Fruit fly (Drosophila melanogaster): Measurements from ENCODE around the gene CG14258.

Gene CG14258

DNA sequence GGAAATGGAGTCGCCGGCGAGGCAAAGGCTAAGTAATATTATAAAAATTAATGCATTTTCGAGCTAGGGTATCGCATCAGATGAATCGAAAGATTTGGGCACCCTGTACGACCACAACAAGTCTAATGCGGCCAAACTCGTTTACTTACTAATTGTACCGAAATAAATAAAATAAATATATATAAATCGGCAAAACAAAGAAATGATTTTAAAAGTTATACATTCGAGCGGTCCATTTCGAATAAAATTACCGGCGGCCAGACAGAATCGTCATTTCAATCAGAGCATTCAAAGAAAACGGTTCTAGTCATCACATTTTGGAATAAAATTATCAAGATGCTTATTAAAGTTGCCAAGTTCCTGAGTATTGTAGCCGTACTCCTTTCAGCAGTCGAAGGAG, at the start of gene CG14258:
TSS of gene CG14258 (plus strand) at position 301 of the 400 bp plus-strand sequence.
- TF ChIP-seq insv (optimal IDR thresholded peaks at IDR 0.05) (no peak), Sin3A (optimal IDR thresholded peaks at IDR 0.05) (no peak), h (optimal IDR thresholded peaks at IDR 0.05) (no peak), psq (optimal IDR thresholded peaks at IDR 0.05) (no peak), ttk (optimal IDR thresholded peaks at IDR 0.05) (no peak), Myc (optimal IDR thresholded peaks at IDR 0.05) (no peak)

DNA sequence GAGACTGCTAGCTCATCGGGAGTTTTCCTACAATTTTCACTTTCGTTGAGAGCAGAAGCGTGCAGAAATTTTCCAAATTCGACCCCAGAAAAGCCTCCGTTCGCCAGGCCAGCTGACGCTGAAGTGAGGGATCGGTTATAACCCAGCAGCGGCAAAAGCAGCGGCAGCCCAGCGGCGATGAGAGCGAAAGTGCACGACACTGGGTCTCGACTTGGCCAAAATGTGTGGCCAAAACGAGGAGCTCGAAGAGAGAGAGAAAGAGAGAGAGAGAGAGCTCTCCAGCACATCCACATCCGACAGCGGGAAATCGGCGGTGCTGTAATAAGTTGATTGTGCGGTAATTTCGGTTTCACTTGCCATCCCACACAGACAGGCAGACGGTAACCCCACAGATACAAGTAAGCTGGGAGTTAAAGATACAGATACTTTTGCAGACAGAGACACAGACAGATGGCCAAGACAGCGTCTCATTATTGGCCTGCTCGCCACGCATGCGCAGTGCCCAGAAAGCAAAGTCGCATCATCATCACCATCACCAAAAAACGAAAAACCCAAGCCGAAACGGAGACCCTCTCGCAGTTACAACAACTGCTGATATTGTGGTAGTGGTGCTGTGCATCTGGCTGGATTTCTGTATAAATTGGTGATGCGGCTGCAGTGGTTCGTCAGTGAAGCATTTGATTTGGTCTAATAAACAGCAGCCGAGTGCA, 44.2 kb upstream of the CG14258 start, which contains the start of gene TwdlT:
TSS of gene TwdlT (plus strand) at position 660 of the 710 bp plus-strand sequence.
- no peak for TF ChIP-seq insv (optimal IDR thresholded peaks at IDR 0.05)

- no peak for TF ChIP-seq ttk (optimal IDR thresholded peaks at IDR 0.05)
- TF ChIP-seq h (optimal IDR thresholded peaks at IDR 0.05) = no peak
- no peak for TF ChIP-seq insv (optimal IDR thresholded peaks at IDR 0.05)
- no peak for TF ChIP-seq Myc (optimal IDR thresholded peaks at IDR 0.05)
- no peak for TF ChIP-seq psq (optimal IDR thresholded peaks at IDR 0.05)
- no peak for TF ChIP-seq Sin3A (optimal IDR thresholded peaks at IDR 0.05)
Measured at dm6 chr3R:27049549-27049948, 43.4 kb upstream of the CG14258 start.

DNA sequence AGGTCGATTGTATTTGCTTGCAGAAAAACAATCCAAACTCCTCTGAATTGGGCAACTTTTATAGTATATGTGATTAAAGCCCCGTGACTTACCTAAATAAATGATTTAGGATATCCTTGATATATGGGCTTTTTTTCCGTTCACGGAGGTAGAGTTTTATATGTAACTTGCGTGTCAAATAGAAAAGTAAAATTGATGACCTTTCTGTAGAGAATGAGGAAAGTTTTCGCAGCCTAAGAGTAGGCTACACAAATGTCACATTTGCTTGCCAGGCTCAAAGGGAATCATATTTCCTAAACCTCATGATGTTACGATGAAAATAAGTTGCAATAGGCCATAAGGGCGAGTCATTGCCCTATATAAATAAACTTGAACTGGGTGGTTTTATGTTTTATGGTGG, 36.8 kb upstream of the CG14258 start:
- TF ChIP-seq ttk (optimal IDR thresholded peaks at IDR 0.05) (no peak), Myc (optimal IDR thresholded peaks at IDR 0.05) (no peak), psq (optimal IDR thresholded peaks at IDR 0.05) (no peak), Sin3A (optimal IDR thresholded peaks at IDR 0.05) (no peak), h (optimal IDR thresholded peaks at IDR 0.05) (no peak), insv (optimal IDR thresholded peaks at IDR 0.05) (no peak)

dm6 chr3R:27061916-27062315, 31.0 kb upstream of the CG14258 start, which contains the start of gene CG34292:
CG34292 (plus strand) TSS chr3R:27062216.
- no peak for TF ChIP-seq h (optimal IDR thresholded peaks at IDR 0.05)
- no peak for TF ChIP-seq psq (optimal IDR thresholded peaks at IDR 0.05)
- no peak for TF ChIP-seq ttk (optimal IDR thresholded peaks at IDR 0.05)
- no peak for TF ChIP-seq Sin3A (optimal IDR thresholded peaks at IDR 0.05)
- TF ChIP-seq insv (optimal IDR thresholded peaks at IDR 0.05) = no peak
- no peak for TF ChIP-seq Myc (optimal IDR thresholded peaks at IDR 0.05)

DNA sequence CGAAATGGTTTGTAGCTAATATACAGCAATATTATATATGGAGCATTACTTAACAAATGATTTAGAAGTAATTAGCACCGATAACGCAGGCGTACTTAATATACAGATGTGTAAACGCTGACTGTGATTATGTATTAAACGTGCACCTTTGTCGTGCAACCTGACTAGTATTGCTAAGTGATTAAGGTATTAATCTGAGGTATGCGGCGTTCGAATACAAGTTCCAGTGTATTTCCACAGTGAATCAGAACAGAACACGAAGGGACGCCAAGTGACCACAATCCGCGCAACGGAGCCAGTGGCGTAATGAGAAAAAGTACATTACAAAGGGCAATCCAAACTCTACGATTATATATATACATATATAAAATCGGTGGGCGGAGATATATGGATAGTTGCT, 28.8 kb upstream of the CG14258 start, which contains the start of gene Nep5:
TSS of gene Nep5 (minus strand) at position 101 of the 400 bp plus-strand sequence.
- TF ChIP-seq Sin3A (optimal IDR thresholded peaks at IDR 0.05) = no peak
- no peak for TF ChIP-seq Myc (optimal IDR thresholded peaks at IDR 0.05)
- TF ChIP-seq ttk (optimal IDR thresholded peaks at IDR 0.05) = no peak
- no peak for TF ChIP-seq h (optimal IDR thresholded peaks at IDR 0.05)
- no peak for TF ChIP-seq insv (optimal IDR thresholded peaks at IDR 0.05)
- no peak for TF ChIP-seq psq (optimal IDR thresholded peaks at IDR 0.05)

DNA sequence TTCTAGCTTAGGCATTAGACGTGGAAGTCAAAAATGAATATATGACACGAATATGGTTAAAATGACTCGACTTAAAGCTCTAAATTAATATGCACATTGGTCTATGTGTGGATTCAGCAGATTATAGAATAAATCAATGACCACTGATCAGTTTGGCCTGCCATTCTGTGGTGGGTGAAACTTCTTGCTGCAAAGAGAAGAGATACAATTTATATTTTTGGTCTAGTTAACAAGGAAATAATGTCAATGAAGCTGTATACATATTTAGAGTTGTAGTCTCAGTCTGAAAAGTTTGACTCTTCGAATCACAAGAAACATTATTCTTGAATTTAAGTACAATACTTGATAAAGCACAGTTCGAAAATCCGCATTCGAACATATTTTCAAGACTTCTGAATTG, 27.8 kb upstream of the CG14258 start, which contains the start of gene CG43935:
TSS of gene CG43935 (plus strand) at position 301 of the 400 bp plus-strand sequence.
- TF ChIP-seq Sin3A (optimal IDR thresholded peaks at IDR 0.05) (no peak), Myc (optimal IDR thresholded peaks at IDR 0.05) (no peak)

dm6 chr3R:27067362-27067761, 25.6 kb upstream of the CG14258 start:
- no peak for TF ChIP-seq h (optimal IDR thresholded peaks at IDR 0.05)
- TF ChIP-seq Sin3A (optimal IDR thresholded peaks at IDR 0.05) = no peak
- TF ChIP-seq ttk (optimal IDR thresholded peaks at IDR 0.05) = no peak
- TF ChIP-seq psq (optimal IDR thresholded peaks at IDR 0.05) = no peak
- TF ChIP-seq Myc (optimal IDR thresholded peaks at IDR 0.05) = no peak
- no peak for TF ChIP-seq insv (optimal IDR thresholded peaks at IDR 0.05)

- TF ChIP-seq h (optimal IDR thresholded peaks at IDR 0.05) (no peak), insv (optimal IDR thresholded peaks at IDR 0.05) (no peak), Myc (optimal IDR thresholded peaks at IDR 0.05) (no peak), ttk (optimal IDR thresholded peaks at IDR 0.05) (no peak), psq (optimal IDR thresholded peaks at IDR 0.05) (no peak), Sin3A (optimal IDR thresholded peaks at IDR 0.05) (no peak)
Measured at dm6 chr3R:27069201-27069600, 23.7 kb upstream of the CG14258 start.

dm6 chr3R:27069810-27070625, 22.9 kb upstream of the CG14258 start, which contains the start of gene spz:
spz (minus strand) TSS chr3R:27070070.
- TF ChIP-seq Myc (optimal IDR thresholded peaks at IDR 0.05) = no peak
- TF ChIP-seq psq (optimal IDR thresholded peaks at IDR 0.05) = no peak
- no peak for TF ChIP-seq h (optimal IDR thresholded peaks at IDR 0.05)
- TF ChIP-seq Sin3A (optimal IDR thresholded peaks at IDR 0.05) = no peak
- no peak for TF ChIP-seq insv (optimal IDR thresholded peaks at IDR 0.05)
- TF ChIP-seq ttk (optimal IDR thresholded peaks at IDR 0.05) = no peak

DNA sequence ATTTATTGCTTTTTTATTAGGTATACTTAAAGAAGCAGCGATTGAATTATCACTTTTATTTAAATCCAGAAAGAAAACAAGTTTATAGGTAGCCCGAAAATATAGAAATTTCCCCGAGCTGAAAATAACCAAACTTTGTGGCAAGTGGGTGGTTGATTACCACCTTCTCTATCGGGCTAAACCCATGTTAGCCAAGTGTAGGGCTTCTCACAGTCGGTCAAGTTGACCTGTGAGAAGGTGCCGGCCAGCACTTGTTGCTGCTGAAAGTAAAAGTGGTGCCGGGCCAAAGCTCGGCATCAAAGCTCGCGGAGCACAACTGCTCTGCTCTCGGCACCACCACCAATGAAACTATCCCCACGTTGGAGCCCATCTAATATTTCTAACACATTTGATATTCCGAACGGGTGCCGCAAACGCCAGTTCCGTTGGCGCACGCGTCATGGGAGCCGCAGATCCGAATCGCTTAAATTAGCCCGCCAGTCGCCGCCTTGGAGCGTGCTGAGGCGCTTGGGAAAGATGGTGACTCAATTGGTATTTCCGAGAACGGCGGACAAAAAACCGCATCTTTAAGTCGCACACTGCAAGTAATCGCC, 21.9 kb upstream of the CG14258 start:
- TF ChIP-seq psq (optimal IDR thresholded peaks at IDR 0.05) (no peak), ttk (optimal IDR thresholded peaks at IDR 0.05) (no peak), Myc (optimal IDR thresholded peaks at IDR 0.05) (no peak), Sin3A (optimal IDR thresholded peaks at IDR 0.05) (no peak), insv (optimal IDR thresholded peaks at IDR 0.05) (no peak), h (optimal IDR thresholded peaks at IDR 0.05) (no peak)

DNA sequence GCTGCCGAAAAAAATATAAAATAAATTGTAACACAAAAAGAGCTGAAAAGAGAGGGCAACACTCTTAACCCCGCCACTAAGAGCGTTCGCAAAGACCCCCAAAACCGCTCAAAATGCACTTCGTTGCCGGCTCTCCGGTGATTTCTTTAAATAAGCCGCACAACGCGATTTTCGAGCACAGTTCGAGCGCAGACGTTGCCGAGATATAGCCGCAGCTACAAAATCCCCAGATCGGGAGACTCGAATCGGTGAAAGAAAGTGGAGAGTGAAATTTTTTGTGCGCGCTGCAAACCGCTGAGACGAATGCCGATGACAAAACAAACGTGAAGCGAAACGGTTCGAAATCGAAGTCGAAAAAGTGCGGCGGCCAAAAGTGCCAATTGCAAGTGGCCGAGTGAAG, 17.2 kb upstream of the CG14258 start, which contains the start of gene CG14257:
TSS of gene CG14257 (plus strand) at position 177 of the 400 bp plus-strand sequence.
- no peak for TF ChIP-seq Sin3A (optimal IDR thresholded peaks at IDR 0.05)
- no peak for TF ChIP-seq psq (optimal IDR thresholded peaks at IDR 0.05)
- TF ChIP-seq insv (optimal IDR thresholded peaks at IDR 0.05) = no peak
- TF ChIP-seq Myc (optimal IDR thresholded peaks at IDR 0.05) = no peak
- TF ChIP-seq h (optimal IDR thresholded peaks at IDR 0.05) = no peak
- TF ChIP-seq ttk (optimal IDR thresholded peaks at IDR 0.05) = no peak

Data from Kc167 (cell line).